Fruit fly (Drosophila melanogaster) whole organism, embryonic: ENCODE data around the gene IleRS-m.

Source experiments
- Bgb ChIP-seq: fragments of 200-800 bp; sonication (Bioruptor generic); IDR thresholded peaks from 2 replicates; pipeline ENCODE4 v1.3.6; 2022; ENCODE audit warnings: missing biosample characterization, missing genetic modification characterization; ENCODE audit not compliant: partially characterized antibody
- CG10979 ChIP-seq: fragments of 200-800 bp; sonication (Bioruptor generic); optimal IDR thresholded peaks from 2 replicates; lab custom pipeline; 2018; ENCODE audit warnings: missing biosample characterization, mild to moderate bottlenecking, missing genetic modification characterization, moderate library complexity
- CG12236 ChIP-seq: fragments of 200-800 bp; sonication (Bioruptor generic); optimal IDR thresholded peaks from 2 replicates; lab custom pipeline; 2016; ENCODE audit warnings: missing biosample characterization, missing genetic modification characterization
- CG13894 ChIP-seq: fragments of 200-800 bp; sonication (Bioruptor generic); optimal IDR thresholded peaks from 3 replicates; lab custom pipeline; 2018; ENCODE audit warnings: missing biosample characterization, mild to moderate bottlenecking, missing genetic modification characterization, moderate library complexity
- CG15696 ChIP-seq: fragments of 200-800 bp; sonication (Bioruptor generic); optimal IDR thresholded peaks from 2 replicates; lab custom pipeline; 2019; ENCODE audit warnings: missing biosample characterization, mild to moderate bottlenecking, missing genetic modification characterization, moderate library complexity
- CG17328 ChIP-seq: fragments of 200-800 bp; sonication (Bioruptor generic); IDR thresholded peaks from 2 replicates; pipeline ENCODE4 v1.3.6; 2022; ENCODE audit warnings: missing biosample characterization, missing genetic modification characterization
- CG17359 ChIP-seq: fragments of 200-800 bp; sonication (Bioruptor generic); optimal IDR thresholded peaks from 3 replicates; lab custom pipeline; 2018; ENCODE audit warnings: missing biosample characterization, mild to moderate bottlenecking, missing genetic modification characterization, moderate library complexity
- CG17568 ChIP-seq: fragments of 200-800 bp; sonication (Bioruptor generic); optimal IDR thresholded peaks from 2 replicates; lab custom pipeline; 2018; ENCODE audit warnings: missing biosample characterization, mild to moderate bottlenecking, missing genetic modification characterization, moderate library complexity
- CG17612 ChIP-seq: fragments of 200-800 bp; sonication (Bioruptor generic); IDR thresholded peaks from 2 replicates; pipeline ENCODE4 v1.3.6; 2022; ENCODE audit warnings: missing biosample characterization, missing genetic modification characterization
- CG1832 ChIP-seq: fragments of 200-800 bp; sonication (Bioruptor generic); optimal IDR thresholded peaks from 2 replicates; lab custom pipeline; 2017; ENCODE audit warnings: missing biosample characterization, mild to moderate bottlenecking, missing genetic modification characterization, inconsistent platforms
- CG3726 ChIP-seq: fragments of 200-800 bp; sonication (Bioruptor generic); IDR thresholded peaks from 3 replicates; pipeline ENCODE4, ENCODE4 v1.3.6; 2022; ENCODE audit warnings: missing biosample characterization, missing genetic modification characterization
- CG43689 ChIP-seq: fragments of 200-800 bp; sonication (Bioruptor generic); IDR thresholded peaks from 2 replicates; pipeline ENCODE4 v1.3.6; 2022; ENCODE audit warnings: missing biosample characterization, missing genetic modification characterization
- CG5245 ChIP-seq: fragments of 200-800 bp; sonication (Bioruptor generic); optimal IDR thresholded peaks from 3 replicates; lab custom pipeline; 2016; ENCODE audit warnings: missing biosample characterization, missing genetic modification characterization
- CG7357 ChIP-seq: fragments of 200-800 bp; sonication (Bioruptor generic); IDR thresholded peaks from 3 replicates; pipeline ENCODE4 v1.3.6; 2022; ENCODE audit warnings: missing biosample characterization, missing genetic modification characterization
- CG8089 ChIP-seq: fragments of 200-800 bp; sonication (Bioruptor generic); optimal IDR thresholded peaks from 3 replicates; lab custom pipeline; 2016; ENCODE audit warnings: missing biosample characterization, missing genetic modification characterization
- CG9215 ChIP-seq: fragments of 200-800 bp; sonication (Bioruptor generic); IDR thresholded peaks from 2 replicates; pipeline ENCODE4 v1.3.6; 2022; ENCODE audit warnings: missing biosample characterization, missing genetic modification characterization
- Dip3 ChIP-seq: fragments of 200-800 bp; sonication (Bioruptor generic); optimal IDR thresholded peaks from 3 replicates; lab custom pipeline; 2016; ENCODE audit warnings: missing biosample characterization, missing genetic modification characterization
- Elba2 ChIP-seq: fragments of 200-800 bp; sonication (Bioruptor generic); optimal IDR thresholded peaks from 3 replicates; lab custom pipeline; 2016; ENCODE audit warnings: missing biosample characterization, missing genetic modification characterization
- Gug ChIP-seq: fragments of 200-800 bp; sonication (Bioruptor generic); IDR thresholded peaks from 4 replicates; pipeline ENCODE4 v1.3.6; 2022; ENCODE audit warnings: missing biosample characterization, missing genetic modification characterization
- Hey ChIP-seq: fragments of 200-800 bp; sonication (Bioruptor generic); optimal IDR thresholded peaks from 3 replicates; lab custom pipeline; 2018; ENCODE audit warnings: missing biosample characterization, mild to moderate bottlenecking, missing genetic modification characterization
- Hr51 ChIP-seq, 2 experiments: fragments of 200-800 bp; sonication (Bioruptor generic); optimal IDR thresholded peaks; 2 replicates in 1 of 2; 3 replicates in 1 of 2; lab custom pipeline; 2016 to 2018; ENCODE audit warnings: missing biosample characterization in 2 of 2, missing genetic modification characterization in 2 of 2, mild to moderate bottlenecking in 1 of 2, moderate library complexity in 1 of 2
- Lim3 ChIP-seq: fragments of 200-800 bp; sonication (Bioruptor generic); IDR thresholded peaks from 2 replicates; pipeline ENCODE4 v1.3.6; 2022; ENCODE audit warnings: missing biosample characterization, missing genetic modification characterization
- Med ChIP-seq: fragments of 200-800 bp; sonication (Bioruptor generic); peaks from one replicate; lab custom pipeline; 2016; ENCODE audit warnings: missing biosample characterization, missing genetic modification characterization, mild to moderate bottlenecking, inconsistent platforms, moderate library complexity
- NK7.1 ChIP-seq: fragments of 200-800 bp; sonication (Bioruptor generic); optimal IDR thresholded peaks from 3 replicates; lab custom pipeline; 2016; ENCODE audit warnings: missing biosample characterization, missing genetic modification characterization
- Sox100B ChIP-seq: fragments of 200-800 bp; sonication (Bioruptor generic); optimal IDR thresholded peaks from 3 replicates; lab custom pipeline; 2018; ENCODE audit warnings: missing biosample characterization, mild to moderate bottlenecking, missing genetic modification characterization
- Sry-δ ChIP-seq: fragments of 200-800 bp; sonication (Bioruptor generic); optimal IDR thresholded peaks from 2 replicates; lab custom pipeline; 2016; ENCODE audit warnings: missing biosample characterization, missing genetic modification characterization
- ac ChIP-seq: fragments of 200-800 bp; sonication (Bioruptor generic); optimal IDR thresholded peaks from 3 replicates; lab custom pipeline; 2017; ENCODE audit warnings: missing biosample characterization, mild to moderate bottlenecking, missing genetic modification characterization
- aop ChIP-seq: fragments of 200-800 bp; sonication (Bioruptor generic); IDR thresholded peaks from 2 replicates; pipeline ENCODE4 v1.3.6; 2022; ENCODE audit warnings: missing biosample characterization, missing genetic modification characterization
- ase ChIP-seq: fragments of 200-800 bp; sonication (Bioruptor generic); IDR thresholded peaks from 3 replicates; pipeline ENCODE4 v1.3.6; 2022; ENCODE audit warnings: missing biosample characterization, missing genetic modification characterization
- ash1 ChIP-seq: fragments of 200-800 bp; sonication (Bioruptor generic); optimal IDR thresholded peaks from 2 replicates; lab custom pipeline; 2018; ENCODE audit warnings: missing biosample characterization, mild to moderate bottlenecking, missing genetic modification characterization
- bowl ChIP-seq: fragments of 200-800 bp; sonication (Bioruptor generic); IDR thresholded peaks from 2 replicates; pipeline ENCODE4 v1.3.6; 2022; ENCODE audit warnings: missing biosample characterization, missing genetic modification characterization
- chn ChIP-seq: fragments of 200-800 bp; sonication (Bioruptor generic); optimal IDR thresholded peaks from 2 replicates; lab custom pipeline; 2016; ENCODE audit warnings: missing biosample characterization, missing genetic modification characterization
- fd64A ChIP-seq: fragments of 200-800 bp; sonication (Bioruptor generic); optimal IDR thresholded peaks from 3 replicates; lab custom pipeline; 2018; ENCODE audit warnings: missing biosample characterization, mild to moderate bottlenecking, missing genetic modification characterization
- fru ChIP-seq: fragments of >200 bp; optimal IDR thresholded peaks from 2 replicates; lab custom pipeline; 2017
- hbn ChIP-seq: fragments of 200-800 bp; sonication (Bioruptor generic); IDR thresholded peaks from 2 replicates; pipeline ENCODE4 v1.3.6; 2022; ENCODE audit warnings: missing biosample characterization, missing genetic modification characterization; ENCODE audit not compliant: partially characterized antibody
- mirr ChIP-seq: fragments of 200-800 bp; sonication (Bioruptor generic); optimal IDR thresholded peaks from 3 replicates; lab custom pipeline; 2018; ENCODE audit warnings: missing biosample characterization, mild to moderate bottlenecking, missing genetic modification characterization
- nau ChIP-seq: fragments of 200-800 bp; sonication (Bioruptor generic); optimal IDR thresholded peaks from 3 replicates; lab custom pipeline; 2017; ENCODE audit warnings: missing biosample characterization, mild to moderate bottlenecking, missing genetic modification characterization, missing genetic modification reagents
- pnt ChIP-seq: fragments of 200-800 bp; sonication (Bioruptor generic); optimal IDR thresholded peaks from 3 replicates; lab custom pipeline; 2016; ENCODE audit warnings: missing biosample characterization, missing genetic modification characterization
- psq ChIP-seq: fragments of 200-800 bp; sonication (Bioruptor generic); optimal IDR thresholded peaks from 2 replicates; lab custom pipeline; 2017; ENCODE audit warnings: missing biosample characterization, missing genetic modification characterization
- pum ChIP-seq: fragments of 200-800 bp; sonication (Bioruptor generic); optimal IDR thresholded peaks from 2 replicates; lab custom pipeline; 2016; ENCODE audit warnings: missing biosample characterization, missing genetic modification characterization
- repo ChIP-seq: fragments of 200-800 bp; sonication (Bioruptor generic); optimal IDR thresholded peaks from 2 replicates; lab custom pipeline; 2016; ENCODE audit warnings: missing biosample characterization, missing genetic modification characterization
- rib ChIP-seq: fragments of 200-800 bp; sonication (Bioruptor generic); IDR thresholded peaks from 2 replicates; pipeline ENCODE4 v1.3.6; 2022; ENCODE audit warnings: missing biosample characterization, missing genetic modification characterization
- ro ChIP-seq: fragments of 200-800 bp; sonication (Bioruptor generic); IDR thresholded peaks from 2 replicates; pipeline ENCODE4 v1.3.6; 2022; ENCODE audit warnings: missing biosample characterization, missing genetic modification characterization
- sc ChIP-seq, 3 experiments: fragments of >200 bp in 2 of 3; fragments of 200-800 bp in 1 of 3; sonication (Bioruptor generic) in 1 of 3; optimal IDR thresholded peaks; 2 replicates in 2 of 3; 3 replicates in 1 of 3; lab custom pipeline; 2017; ENCODE audit warnings: mild to moderate bottlenecking in 1 of 3, missing biosample characterization in 1 of 3, missing genetic modification characterization in 1 of 3, missing genetic modification reagents in 1 of 3
- schlank ChIP-seq: fragments of 200-800 bp; sonication (Bioruptor generic); optimal IDR thresholded peaks from 2 replicates; lab custom pipeline; 2018; ENCODE audit warnings: missing biosample characterization, mild to moderate bottlenecking, missing genetic modification characterization
- sima ChIP-seq: fragments of 200-800 bp; sonication (Bioruptor generic); optimal IDR thresholded peaks from 2 replicates; lab custom pipeline; 2016; ENCODE audit warnings: missing biosample characterization, missing genetic modification characterization
- sisA ChIP-seq: fragments of 200-800 bp; sonication (Bioruptor generic); IDR thresholded peaks from 2 replicates; pipeline ENCODE4 v1.3.6; 2022; ENCODE audit warnings: missing biosample characterization, missing genetic modification characterization
- slp2 ChIP-seq: fragments of 200-800 bp; sonication (Bioruptor generic); optimal IDR thresholded peaks from 2 replicates; lab custom pipeline; 2016; ENCODE audit warnings: missing biosample characterization, missing genetic modification characterization
- sr ChIP-seq: fragments of 200-800 bp; sonication (Bioruptor generic); IDR thresholded peaks from 3 replicates; pipeline ENCODE4 v1.3.6; 2022; ENCODE audit warnings: missing biosample characterization, missing genetic modification characterization
- sug ChIP-seq: fragments of 200-800 bp; optimal IDR thresholded peaks from 2 replicates; lab custom pipeline; 2019; ENCODE audit warnings: missing biosample characterization, mild to moderate bottlenecking, missing genetic modification characterization, moderate library complexity

The IleRS-m gene

dm6 chr3L:16113607-16114337 lies 13.7 kb downstream of the IleRS-m start (continued):
- TF ChIP-seq CG8089 (GFP tag; lab: Kevin White, UChicago) (peak; percentile 50), Hr51 (GFP tag; optimal IDR thresholded peaks at IDR 0.05; lab: Kevin White, UChicago) (peak in 1 of 2 experiments; percentile 76), Sry-δ (GFP tag; lab: Kevin White, UChicago) (peak; percentile 73), slp2 (peak; percentile 65), mirr (no peak), fru (lab: Kevin White, UChicago) (no peak), CG17359 (tag; lab: Kevin White, UChicago) (peak; percentile 73), nau (no peak), CG17612 (GFP tag; lab: Robert Waterston, UW) (no peak), Sox100B (GFP tag; lab: Kevin White, UChicago) (no peak), hbn (GFP tag; lab: Robert Waterston, UW) (peak; percentile 34; the same call in 1 of the 2 replicates), CG1832 (no peak), CG5245 (peak; percentile 59), CG15696 (tag; lab: Kevin White, UChicago) (peak; percentile 64), Dip3 (GFP tag; lab: Kevin White, UChicago) (peak; percentile 86), CG7357 (GFP tag; lab: Robert Waterston, UW) (peak; percentile 19; the same call in 1 of the 3 replicates), CG13894 (tag; lab: Kevin White, UChicago) (no peak), Bgb (GFP tag; lab: Robert Waterston, UW) (peak; percentile 88), chn (GFP tag; lab: Kevin White, UChicago) (peak; percentile 83), sisA (peak; percentile 72), bowl (GFP tag; lab: Robert Waterston, UW) (no peak), repo (GFP tag; lab: Kevin White, UChicago) (peak; percentile 58), Hey (tag; lab: Kevin White, UChicago) (no peak), aop (GFP tag; lab: Robert Waterston, UW) (no peak), NK7.1 (peak; percentile 71), ash1 (peak; percentile 0), sug (tag; lab: Kevin White, UChicago) (peak; percentile 84), pnt (GFP tag; lab: Kevin White, UChicago) (peak; percentile 75), Gug (peak; percentile 76; the same call in 3 of the 4 replicates), sr (GFP tag; lab: Robert Waterston, UW) (peak; percentile 26; the same call in 1 of the 3 replicates), sima (GFP tag; lab: Kevin White, UChicago) (peak; percentile 5), CG10979 (peak; percentile 77), rib (peak; percentile 75; the same call in 1 of the 2 replicates), CG17328 (GFP tag; lab: Robert Waterston, UW) (peak; percentile 82), psq (GFP tag; lab: Kevin White, UChicago) (peak; percentile 91), ro (GFP tag; lab: Robert Waterston, UW) (no peak), CG43689 (no peak), Elba2 (GFP tag; lab: Kevin White, UChicago) (no peak), Med (GFP tag; lab: Kevin White, UChicago) (peak; percentile 98), ac (GFP tag; lab: Kevin White, UChicago) (no peak), schlank (tag; lab: Kevin White, UChicago) (peak; percentile 60), CG3726 (no peak), pum (GFP tag; lab: Kevin White, UChicago) (peak; percentile 84), Lim3 (no peak), CG17568 (GFP tag; lab: Kevin White, UChicago) (no peak), fd64A (peak; percentile 5), ase (GFP tag; lab: Robert Waterston, UW) (peak; percentile 59; the same call in 2 of the 3 replicates), CG9215 (GFP tag; lab: Robert Waterston, UW) (no peak; the same call in 1 of the 2 replicates), CG12236 (GFP tag; lab: Kevin White, UChicago) (peak; percentile 64), sc (optimal IDR thresholded peaks at IDR 0.05; lab: Kevin White, UChicago) (no peak), sc (GFP tag; optimal IDR thresholded peaks at IDR 0.05; lab: Kevin White, UChicago) (peak; percentile 0)
